Worm (Caenorhabditis elegans) whole organism, late embryonic: ENCODE data around the gene bckd-1A.

Experiments used
- F13H6.1 ChIP-seq: sonication (generic microtip); optimal IDR thresholded peaks from 2 replicates; lab custom pipeline; 2016; ENCODE audit warnings: missing genetic modification characterization, missing compliant biosample characterization
- Y22D7AL.16 ChIP-seq: sonication (generic microtip); optimal IDR thresholded peaks from 2 replicates; lab custom pipeline; 2016; ENCODE audit warnings: missing genetic modification characterization, missing compliant biosample characterization
- ama-1 ChIP-seq: fragments of 150-350 bp; optimal IDR thresholded peaks from 2 replicates; lab custom pipeline; 2014
- ceh-22 ChIP-seq: sonication (generic microtip); optimal IDR thresholded peaks from 2 replicates; lab custom pipeline; 2017; ENCODE audit warnings: missing biosample characterization, missing genetic modification characterization
- ceh-24 ChIP-seq: sonication (generic microtip); optimal IDR thresholded peaks from 2 replicates; lab custom pipeline; 2016; ENCODE audit warnings: mild to moderate bottlenecking, missing genetic modification characterization, missing compliant biosample characterization
- ceh-31 ChIP-seq: sonication (generic microtip); optimal IDR thresholded peaks from 2 replicates; lab custom pipeline; 2016; ENCODE audit warnings: missing genetic modification characterization, missing compliant biosample characterization
- ceh-34 ChIP-seq: sonication (generic microtip); optimal IDR thresholded peaks from 2 replicates; lab custom pipeline; 2016; ENCODE audit warnings: mild to moderate bottlenecking, missing genetic modification characterization, missing compliant biosample characterization
- ceh-48 ChIP-seq: sonication (generic microtip); optimal IDR thresholded peaks from 2 replicates; lab custom pipeline; 2016; ENCODE audit warnings: missing genetic modification characterization, inconsistent platforms, missing compliant biosample characterization
- ceh-6 ChIP-seq: fragments of 200-800 bp; sonication (Bioruptor generic); optimal IDR thresholded peaks from 2 replicates; lab custom pipeline; 2018; ENCODE audit warnings: mild to moderate bottlenecking, missing genetic modification characterization, missing compliant biosample characterization
- dve-1 ChIP-seq: sonication (generic microtip); optimal IDR thresholded peaks from 2 replicates; lab custom pipeline; 2017; ENCODE audit warnings: antibody characterized with exemption, mild to moderate bottlenecking, missing genetic modification characterization, missing compliant biosample characterization
- elt-2 ChIP-seq: sonication (generic microtip); optimal IDR thresholded peaks from 2 replicates; lab custom pipeline; 2016; ENCODE audit warnings: missing genetic modification reagents, missing genetic modification characterization, missing compliant biosample characterization
- eyg-1 ChIP-seq: sonication (generic microtip); optimal IDR thresholded peaks from 2 replicates; lab custom pipeline; 2016; ENCODE audit warnings: missing genotype, missing genetic modification characterization, missing compliant biosample characterization
- fax-1 ChIP-seq: sonication (generic microtip); optimal IDR thresholded peaks from 2 replicates; lab custom pipeline; 2016; ENCODE audit warnings: missing genotype, missing genetic modification characterization, missing compliant biosample characterization
- fkh-10 ChIP-seq: fragments of 150-350 bp; optimal IDR thresholded peaks from 2 replicates; lab custom pipeline; 2014; ENCODE audit warnings: missing biosample characterization, missing genetic modification reagents, missing genetic modification characterization
- fkh-6 ChIP-seq: sonication (generic microtip); optimal IDR thresholded peaks from 2 replicates; lab custom pipeline; 2016; ENCODE audit warnings: missing genetic modification characterization, missing compliant biosample characterization
- gmeb-2 ChIP-seq: sonication (generic microtip); optimal IDR thresholded peaks from 2 replicates; lab custom pipeline; 2016; ENCODE audit warnings: missing genetic modification characterization, inconsistent platforms, missing compliant biosample characterization
- hlh-8 ChIP-seq: sonication (generic microtip); optimal IDR thresholded peaks from 2 replicates; lab custom pipeline; 2016; ENCODE audit warnings: missing genotype, missing genetic modification characterization, missing compliant biosample characterization
- lim-6 ChIP-seq: sonication (generic microtip); optimal IDR thresholded peaks from 2 replicates; lab custom pipeline; 2016; ENCODE audit warnings: missing genetic modification characterization, missing compliant biosample characterization
- lin-11 ChIP-seq: fragments of 200-800 bp; sonication (Bioruptor generic); optimal IDR thresholded peaks from 2 replicates; lab custom pipeline; 2018; ENCODE audit warnings: mild to moderate bottlenecking, missing genetic modification characterization, missing compliant biosample characterization
- madf-2 ChIP-seq: sonication (generic microtip); optimal IDR thresholded peaks from 2 replicates; lab custom pipeline; 2017; ENCODE audit warnings: missing genetic modification characterization, missing compliant biosample characterization
- mec-3 ChIP-seq: sonication (generic microtip); optimal IDR thresholded peaks from 2 replicates; lab custom pipeline; 2016; ENCODE audit warnings: borderline replicate concordance, missing genetic modification characterization, missing compliant biosample characterization
- nfya-1 ChIP-seq: sonication (generic microtip); optimal IDR thresholded peaks from 2 replicates; lab custom pipeline; 2017; ENCODE audit warnings: missing genetic modification characterization, mild to moderate bottlenecking, missing compliant biosample characterization, antibody characterized with exemption, moderate library complexity
- odd-2 ChIP-seq: sonication (generic microtip); optimal IDR thresholded peaks from 2 replicates; lab custom pipeline; 2017; ENCODE audit warnings: antibody characterized with exemption, mild to moderate bottlenecking, missing genetic modification characterization, missing compliant biosample characterization
- pax-1 ChIP-seq: fragments of 150-350 bp; optimal IDR thresholded peaks from 2 replicates; lab custom pipeline; 2014; ENCODE audit warnings: missing biosample characterization, missing genetic modification characterization
- pqm-1 ChIP-seq: sonication (generic microtip); optimal IDR thresholded peaks from 2 replicates; lab custom pipeline; 2016; ENCODE audit warnings: missing genetic modification characterization, missing compliant biosample characterization
- sdc-2 ChIP-seq: sonication (generic microtip); optimal IDR thresholded peaks from 2 replicates; lab custom pipeline; 2016; ENCODE audit warnings: missing genotype, missing genetic modification characterization, missing compliant biosample characterization
- unc-3 ChIP-seq, 2 experiments: fragments of 200-800 bp in 1 of 2; sonication (Bioruptor generic) in 1 of 2; sonication (generic microtip) in 1 of 2; conservative IDR thresholded peaks in 1 of 2; optimal IDR thresholded peaks in 1 of 2; 2 replicates each; pipeline versions ENCODE4 v1.3.6 to Lab custom; 2016 to 2022; ENCODE audit warnings: missing compliant biosample characterization in 2 of 2, missing genetic modification characterization in 2 of 2, missing genetic modification reagents in 1 of 2
- unc-55 ChIP-seq: sonication (generic microtip); optimal IDR thresholded peaks from 2 replicates; lab custom pipeline; 2017; ENCODE audit warnings: missing biosample characterization, missing genetic modification reagents, missing genetic modification characterization
- zip-5 ChIP-seq: sonication (generic microtip); optimal IDR thresholded peaks from 2 replicates; lab custom pipeline; 2016; ENCODE audit warnings: missing genetic modification characterization, missing compliant biosample characterization

The bckd-1A gene

DNA sequence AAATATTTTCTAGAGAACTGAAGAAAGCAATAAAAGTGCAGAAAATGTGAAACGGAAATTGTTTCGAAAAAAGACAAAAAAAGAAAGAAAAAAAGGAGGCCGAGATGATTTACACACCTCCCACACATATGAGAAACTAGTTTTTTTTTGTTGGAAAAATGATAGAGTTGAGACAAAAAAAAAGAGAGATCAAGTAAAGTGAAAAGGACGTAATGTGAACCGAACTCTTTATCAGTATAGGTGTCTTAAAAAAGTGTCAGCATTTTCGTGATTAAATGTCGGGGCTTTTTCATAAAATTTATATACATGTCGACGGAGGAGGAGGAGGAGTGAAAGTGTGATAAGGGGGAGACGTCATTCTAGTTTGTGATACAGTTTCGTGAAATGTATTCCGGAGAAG, 13.0 kb downstream of the bckd-1A start:
- TF ChIP-seq elt-2 (tag; lab: Kevin White, UChicago) (peak; percentile 10), fkh-10 (no peak), madf-2 (tag; lab: Kevin White, UChicago) (no peak), sdc-2 (tag; lab: Kevin White, UChicago) (no peak), unc-55 (GFP tag; lab: Kevin White, UChicago) (no peak)

DNA sequence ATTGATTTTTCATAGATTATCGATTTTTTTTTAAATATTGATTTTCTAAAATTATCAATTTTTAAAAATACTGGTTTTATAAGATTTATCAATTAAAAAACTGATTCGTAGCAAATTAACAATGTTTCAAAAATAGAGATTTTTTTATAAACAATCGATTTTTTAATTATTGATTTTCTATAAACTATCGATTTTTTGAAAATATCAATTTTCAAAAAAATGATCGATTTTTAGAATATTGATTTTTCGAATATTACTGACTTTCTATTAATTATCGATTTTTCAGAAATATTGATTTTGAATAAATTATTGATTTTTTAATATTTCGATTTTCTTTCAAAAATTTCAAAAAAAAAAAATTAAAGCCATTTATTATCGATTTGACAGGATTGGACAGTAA, 19.7 kb downstream of the bckd-1A start:
- TF ChIP-seq fkh-6 (tag; lab: Kevin White, UChicago) = no peak
- no peak for TF ChIP-seq pax-1 (tag; lab: Kevin White, UChicago)

DNA sequence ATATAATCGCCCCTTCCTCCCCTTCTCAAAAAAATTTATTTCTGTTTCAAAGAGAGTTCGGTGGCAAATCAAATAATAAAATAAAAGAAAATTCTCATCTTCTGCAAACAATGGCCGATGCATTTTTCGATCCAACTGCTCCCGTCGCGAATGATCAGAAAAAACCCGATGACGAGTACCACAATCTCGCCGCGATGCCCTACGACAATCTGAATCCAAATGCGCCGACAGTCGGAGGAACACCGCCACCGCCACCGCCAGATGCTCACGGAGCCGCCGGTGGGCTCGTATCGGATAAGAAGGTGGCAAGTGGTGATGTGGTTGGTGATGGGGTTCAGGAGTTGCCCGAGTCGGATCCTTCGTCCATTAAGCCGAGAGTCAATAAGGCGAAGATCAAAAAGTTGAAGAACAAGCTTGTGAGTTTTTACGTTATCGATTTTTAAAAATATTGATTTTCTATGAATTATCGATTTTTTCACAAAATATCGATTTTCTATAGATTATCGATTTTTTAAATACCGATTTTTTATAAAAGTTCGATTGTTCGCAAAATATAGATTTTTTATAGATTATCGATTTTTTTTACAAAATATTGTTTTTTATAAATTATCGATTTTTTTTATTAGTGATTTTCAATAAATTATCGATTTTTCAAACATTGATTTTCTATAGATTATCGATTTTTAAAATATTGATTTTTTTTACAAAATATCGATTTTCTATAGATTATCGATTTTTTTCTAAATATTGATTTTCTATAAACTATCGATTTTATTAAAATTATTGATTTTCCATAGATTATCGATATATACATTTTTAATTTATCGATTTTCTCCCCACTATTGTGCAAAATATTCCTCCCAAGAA, 20.7 kb downstream of the bckd-1A start, which contains the start of gene Y39E4A.1:
Gene Y39E4A.1, plus strand, starts transcription at position 51 of the 867 bp plus-strand sequence.
- TF ChIP-seq fax-1 (tag; lab: Kevin White, UChicago) = no peak
- peak; percentile 44 for TF ChIP-seq ceh-48 (tag; lab: Kevin White, UChicago)
- no peak for TF ChIP-seq sdc-2 (tag; lab: Kevin White, UChicago)

DNA sequence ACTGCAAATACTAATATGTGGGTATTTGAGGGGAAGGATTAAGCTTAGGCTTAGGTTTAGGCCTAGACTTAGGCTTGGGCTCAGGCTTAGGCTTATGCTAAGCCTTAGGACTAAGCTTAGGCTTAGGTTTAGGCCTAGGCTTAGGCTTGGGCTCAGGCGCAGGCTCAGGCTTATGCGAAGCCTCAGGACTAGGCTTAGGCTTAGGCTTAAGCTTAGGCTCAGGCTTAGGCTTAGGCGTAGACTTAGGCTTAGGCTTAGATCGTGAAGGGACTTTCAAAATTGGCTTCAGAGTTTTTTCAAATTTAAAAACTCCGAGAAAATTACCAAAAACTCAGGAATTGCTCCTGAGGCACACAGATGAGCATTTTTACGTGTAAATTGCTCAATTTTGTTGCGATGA, 27.2 kb downstream of the bckd-1A start:
- TF ChIP-seq dve-1 = peak; percentile 42
- no peak for TF ChIP-seq ama-1 (lab: Kevin White, UChicago)
- TF ChIP-seq, all 69 proteins: peak for 1

DNA sequence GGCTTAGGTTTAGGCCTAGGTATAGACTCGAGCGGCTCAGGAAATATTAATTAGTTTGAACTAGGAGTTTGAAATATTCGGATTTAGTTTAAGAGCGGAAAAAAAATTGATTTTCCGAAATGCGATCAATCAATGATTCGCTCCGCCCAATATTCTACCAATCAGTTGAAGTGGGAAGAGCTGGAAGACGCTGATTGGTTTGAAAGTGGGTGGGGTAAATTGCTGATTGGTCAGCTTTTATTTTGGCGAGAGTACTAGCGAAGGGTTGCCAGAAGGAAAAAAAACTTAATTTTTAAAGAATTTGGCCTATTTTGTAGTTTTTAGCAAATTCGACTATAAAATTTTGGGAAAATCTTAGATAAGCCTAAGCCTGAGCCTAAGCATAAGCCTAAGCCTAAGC, 28.2 kb downstream of the bckd-1A start:
- TF ChIP-seq ceh-22 (tag; lab: Kevin White, UChicago) (no peak), nfya-1 (tag; lab: Kevin White, UChicago) (peak; percentile 98)

DNA sequence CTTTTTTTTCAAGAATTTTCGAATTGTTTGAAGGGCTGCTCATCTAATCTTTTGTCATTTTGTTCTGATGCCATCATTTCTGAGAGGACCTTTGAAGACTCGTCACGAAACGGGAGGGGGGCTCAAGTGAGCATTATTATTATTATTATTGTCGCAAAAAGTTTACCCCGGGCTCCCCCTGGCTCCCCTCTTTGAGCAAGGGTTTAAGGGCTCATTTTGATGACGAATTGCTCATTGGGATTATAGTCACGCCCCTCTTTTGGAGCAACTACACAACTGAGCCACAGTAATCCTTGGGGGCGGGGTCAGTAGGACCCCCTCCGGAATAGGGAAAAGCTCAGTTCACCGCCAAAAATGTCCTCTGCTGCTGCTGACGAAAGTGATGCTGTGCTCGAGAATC, 30.0 kb downstream of the bckd-1A start, which contains the start of gene unc-25:
Gene unc-25, plus strand, starts transcription at position 345 of the 400 bp plus-strand sequence.
- TF ChIP-seq Y22D7AL.16 (tag; lab: Kevin White, UChicago) (no peak), hlh-8 (no peak), madf-2 (tag; lab: Kevin White, UChicago) (no peak), mec-3 (no peak)

DNA sequence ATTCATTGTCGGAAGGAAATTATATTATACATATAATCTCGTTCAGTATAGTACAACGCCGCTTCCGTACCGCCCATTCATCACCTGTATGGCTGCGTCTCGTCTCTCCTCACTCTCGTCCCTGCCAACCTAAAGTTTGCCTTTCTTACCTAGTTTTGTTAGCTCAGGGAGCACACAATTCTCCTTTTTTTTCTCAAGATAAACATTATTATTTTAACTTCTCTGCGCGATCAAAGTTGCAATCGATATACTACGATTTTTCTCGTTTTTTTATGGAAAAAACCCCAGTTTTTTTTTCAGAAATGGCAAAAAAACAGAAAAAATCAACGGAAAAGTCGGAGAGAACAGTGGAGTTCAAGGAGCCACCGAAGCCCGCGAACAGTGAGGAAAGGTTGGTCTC, 37.9 kb downstream of the bckd-1A start, which contains the start of gene epg-3:
Gene epg-3, plus strand, starts transcription at position 301 of the 400 bp plus-strand sequence.
- TF ChIP-seq odd-2 (tag; lab: Kevin White, UChicago) (no peak), lin-11 (tag; lab: Kevin White, UChicago) (no peak), zip-5 (tag; lab: Kevin White, UChicago) (no peak), eyg-1 (no peak), ceh-24 (tag; lab: Kevin White, UChicago) (no peak), pax-1 (tag; lab: Kevin White, UChicago) (no peak), gmeb-2 (tag; lab: Kevin White, UChicago) (no peak), ceh-31 (tag; lab: Kevin White, UChicago) (no peak), F13H6.1 (tag; lab: Kevin White, UChicago) (no peak), ceh-34 (no peak), dve-1 (no peak), lim-6 (tag; lab: Kevin White, UChicago) (no peak), unc-3 (GFP tag; conservative IDR thresholded peaks at IDR 0.05; lab: Robert Waterston, UW) (no peak), unc-3 (tag; optimal IDR thresholded peaks at IDR 0.05; lab: Kevin White, UChicago) (no peak), ceh-6 (GFP tag; lab: Kevin White, UChicago) (no peak), pqm-1 (tag; lab: Kevin White, UChicago) (no peak), hlh-8 (no peak)
